Worm (Caenorhabditis elegans): Measurements from ENCODE around the gene Y54G9A.7.
A peak's percentile ranks its signal among the peaks of the same experiment; 100 is the strongest.

ce11 chrII:13679775-13680320, 45.8 kb downstream of the Y54G9A.7 start:
- TF ChIP-seq lin-39 (tag; optimal IDR thresholded peaks at IDR 0.05) (no peak), dve-1 (tag; optimal IDR thresholded peaks at IDR 0.05; ENCODE audit: insufficient read depth) (no peak), aly-2 (tag; optimal IDR thresholded peaks at IDR 0.05) (no peak), hmg-1.1 (GFP tag; IDR thresholded peaks at IDR 0.05) (no peak), unc-62 (GFP tag; optimal IDR thresholded peaks at IDR 0.05 in 1 of 2) (peak in 1 of 2 experiments; percentile 68), unc-62 (tag; optimal IDR thresholded peaks at IDR 0.05) (no peak), ceh-28 (tag; optimal IDR thresholded peaks at IDR 0.05) (no peak), rbr-2 (tag; optimal IDR thresholded peaks at IDR 0.05) (no peak), mdl-1 (tag; optimal IDR thresholded peaks at IDR 0.05) (peak in 1 of 2 experiments; percentile 53)
